Worm (Caenorhabditis elegans): ENCODE results near the gene aaim-1.

- TF ChIP-seq nhr-11 (tag; optimal IDR thresholded peaks at IDR 0.05) (no peak), mxl-2 (GFP tag; conservative IDR thresholded peaks at IDR 0.05) (no peak), unc-62 (GFP tag; optimal IDR thresholded peaks at IDR 0.05 in 1 of 2) (no peak), unc-62 (tag; optimal IDR thresholded peaks at IDR 0.05) (no peak), pqm-1 (tag; optimal IDR thresholded peaks at IDR 0.05) (no peak), fkh-10 (GFP tag; optimal IDR thresholded peaks at IDR 0.05) (no peak), ZK337.2 (GFP tag; IDR thresholded peaks at IDR 0.05) (no peak), ces-1 (GFP tag; optimal IDR thresholded peaks at IDR 0.05) (no peak), egl-27 (tag; optimal IDR thresholded peaks at IDR 0.05) (no peak), ceh-62 (tag; optimal IDR thresholded peaks at IDR 0.05) (no peak), nhr-10 (tag; optimal IDR thresholded peaks at IDR 0.05) (no peak)
These were observed 25.4 kb downstream of the aaim-1 start, which contains the start of gene ilys-5 for ce11 chrX:6536701-6537279.

All from whole organism, L4 larva.